Worm (Caenorhabditis elegans) whole organism, L4 larva: ENCODE measurements around the gene M110.7.

Experiments
- ceh-82 ChIP-seq: sonication (generic microtip); optimal IDR thresholded peaks from 2 replicates; lab custom pipeline; 2017; ENCODE audit warnings: missing biosample characterization, missing genetic modification characterization
- dve-1 ChIP-seq: sonication (generic microtip); optimal IDR thresholded peaks from 2 replicates; lab custom pipeline; 2017; ENCODE audit warnings: antibody characterized with exemption, mild to moderate bottlenecking, missing genetic modification characterization, missing compliant biosample characterization; ENCODE audit not compliant: insufficient read depth
- hmg-1.1 ChIP-seq: fragments of 200-800 bp; sonication (Bioruptor generic); IDR thresholded peaks from 2 replicates; pipeline ENCODE4 v1.3.6; 2022; ENCODE audit warnings: missing genetic modification reagents, missing genetic modification characterization, missing compliant biosample characterization
- lin-39 ChIP-seq: fragments of 150-350 bp; optimal IDR thresholded peaks from 2 replicates; lab custom pipeline; 2014; ENCODE audit warnings: missing biosample characterization, missing genetic modification reagents, missing genetic modification characterization
- lir-3 ChIP-seq: sonication (generic microtip); optimal IDR thresholded peaks from 2 replicates; lab custom pipeline; 2016; ENCODE audit warnings: mild to moderate bottlenecking, missing genetic modification characterization, missing compliant biosample characterization
- nhr-10 ChIP-seq: fragments of 150-350 bp; optimal IDR thresholded peaks from 2 replicates; lab custom pipeline; 2014; ENCODE audit warnings: missing biosample characterization, missing genetic modification characterization
- nhr-11 ChIP-seq: fragments of 150-350 bp; optimal IDR thresholded peaks from 2 replicates; lab custom pipeline; 2014; ENCODE audit warnings: missing biosample characterization, missing genetic modification characterization
- nhr-25 ChIP-seq: sonication (generic microtip); optimal IDR thresholded peaks from 2 replicates; lab custom pipeline; 2017; ENCODE audit warnings: missing genetic modification characterization, mild to moderate bottlenecking, missing compliant biosample characterization, antibody characterized with exemption, moderate library complexity, borderline replicate concordance; ENCODE audit not compliant: insufficient read depth
- snpc-4 ChIP-seq: fragments of 150-350 bp; optimal IDR thresholded peaks from 2 replicates; lab custom pipeline; 2014; ENCODE audit warnings: missing biosample characterization, missing genetic modification characterization
- unc-62 ChIP-seq, 3 experiments: fragments of 150-350 bp in 1 of 3; sonication (generic microtip); optimal IDR thresholded peaks in 2 of 3; peaks in 1 of 3; 1 replicate in 1 of 3; 2 replicates in 2 of 3; lab custom pipeline; 2014 to 2017; ENCODE audit warnings: missing biosample characterization in 3 of 3, missing genetic modification characterization in 3 of 3, missing genetic modification reagents in 3 of 3, missing genotype in 1 of 3
- zag-1 ChIP-seq: fragments of 150-350 bp; optimal IDR thresholded peaks from 2 replicates; lab custom pipeline; 2014; ENCODE audit warnings: missing biosample characterization, missing genetic modification characterization

DNA sequence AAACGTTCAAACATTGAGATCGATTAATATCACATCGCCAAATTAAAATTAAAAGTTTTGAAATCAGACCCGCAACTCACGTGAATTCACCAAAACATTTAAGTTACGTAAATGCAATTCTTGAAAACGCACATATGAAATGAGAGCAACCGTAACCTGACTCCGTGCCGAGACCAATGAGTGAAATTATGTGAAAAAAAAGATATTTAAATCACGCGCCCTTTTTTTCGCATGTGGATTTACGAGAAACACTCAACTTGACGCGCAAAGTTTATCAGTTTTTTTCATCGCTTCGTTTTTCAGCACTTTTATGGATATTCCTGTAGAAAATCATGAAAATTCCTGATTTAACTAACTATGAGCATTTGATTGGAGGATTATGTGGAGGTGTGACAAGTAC lies 43.5 kb downstream of the M110.7 start, which contains the start of the genes gei-14 and slc-25A32:
- no peak for TF ChIP-seq hmg-1.1 (GFP tag; lab: Robert Waterston, UW)
- no peak for TF ChIP-seq unc-62 (GFP tag; optimal IDR thresholded peaks at IDR 0.05 in 1 of 2; lab: Kevin White, UChicago)
- no peak for TF ChIP-seq unc-62 (tag; optimal IDR thresholded peaks at IDR 0.05; lab: Kevin White, UChicago)
- no peak for TF ChIP-seq zag-1
- TF ChIP-seq lin-39 = no peak
- TF ChIP-seq lir-3 (tag; lab: Kevin White, UChicago) = no peak
- no peak for TF ChIP-seq dve-1 (tag; lab: Kevin White, UChicago)
- TF ChIP-seq nhr-10 = no peak
- TF ChIP-seq nhr-25 (tag; lab: Kevin White, UChicago) = no peak
- TF ChIP-seq ceh-82 (tag; lab: Kevin White, UChicago) = no peak
- TF ChIP-seq nhr-11 (tag; lab: Kevin White, UChicago) = no peak
- TF ChIP-seq snpc-4 (tag; lab: Kevin White, UChicago) = no peak
